Fruit fly (Drosophila melanogaster) S2 (cell line): Measurements from ENCODE around the gene bru2.
A peak's percentile ranks its signal among the peaks of the same experiment; 100 is the strongest.

ENCODE experiments used
- CG8478 ChIP-seq: fragments of >200 bp; optimal IDR thresholded peaks from 2 replicates; lab custom pipeline; 2018
- CTCF ChIP-seq, 2 experiments: fragments of >200 bp; optimal IDR thresholded peaks; 2 replicates each; lab custom pipeline; 2018

The bru2 gene

dm6 chr2L:12365964-12366482 is 22.0 kb downstream of the bru2 start:
- TF ChIP-seq CG8478 (lab: Kevin White, UChicago) (no peak), CTCF (optimal IDR thresholded peaks at IDR 0.05; lab: Kevin White, UChicago) (no peak)

DNA sequence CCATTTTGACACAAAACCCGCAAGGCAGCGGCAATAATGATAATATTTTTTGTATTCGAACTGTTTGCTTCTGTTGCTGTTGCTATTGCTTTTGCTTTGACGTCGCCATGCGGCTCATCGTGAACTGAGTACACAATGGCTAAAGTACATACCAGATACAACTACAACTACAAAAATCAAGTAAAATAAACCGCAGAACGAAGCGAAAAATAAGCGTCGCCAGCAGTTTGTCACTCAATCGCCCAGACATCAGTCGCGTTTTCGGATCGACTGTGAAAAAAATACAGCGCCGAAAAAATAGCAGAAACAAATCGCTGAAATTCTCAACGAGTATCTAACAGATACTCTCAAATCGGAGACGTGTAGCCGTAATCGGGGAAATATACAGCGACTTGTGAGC is 25.6 kb downstream of the bru2 start:
- TF ChIP-seq CG8478 (lab: Kevin White, UChicago) (no peak), CTCF (optimal IDR thresholded peaks at IDR 0.05; lab: Kevin White, UChicago) (no peak)

DNA sequence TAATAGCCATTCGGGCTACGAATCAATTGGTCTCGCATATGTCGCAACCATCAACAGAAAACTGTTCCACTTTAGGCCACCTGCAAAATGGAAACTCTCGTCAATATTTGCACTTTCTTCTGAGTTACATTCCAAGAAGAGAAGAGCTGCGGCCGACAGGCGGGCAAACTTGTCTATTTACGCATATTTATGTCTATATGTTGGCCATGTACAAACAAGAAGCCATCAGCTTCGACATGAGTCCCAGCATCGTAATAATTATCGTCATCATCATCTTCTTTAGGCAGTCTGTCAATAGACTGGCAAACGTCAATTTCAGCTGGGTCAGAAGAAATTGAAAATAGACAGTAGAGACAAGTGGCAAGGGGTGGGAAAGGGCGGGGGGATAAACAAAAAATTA is 27.7 kb downstream of the bru2 start:
- no peak for TF ChIP-seq CTCF (optimal IDR thresholded peaks at IDR 0.05; lab: Kevin White, UChicago)
- no peak for TF ChIP-seq CG8478 (lab: Kevin White, UChicago)

- TF ChIP-seq CTCF (optimal IDR thresholded peaks at IDR 0.05; lab: Kevin White, UChicago) (no peak), CG8478 (lab: Kevin White, UChicago) (no peak)
These were observed 28.4 kb downstream of the bru2 start for dm6 chr2L:12372436-12372835.

DNA sequence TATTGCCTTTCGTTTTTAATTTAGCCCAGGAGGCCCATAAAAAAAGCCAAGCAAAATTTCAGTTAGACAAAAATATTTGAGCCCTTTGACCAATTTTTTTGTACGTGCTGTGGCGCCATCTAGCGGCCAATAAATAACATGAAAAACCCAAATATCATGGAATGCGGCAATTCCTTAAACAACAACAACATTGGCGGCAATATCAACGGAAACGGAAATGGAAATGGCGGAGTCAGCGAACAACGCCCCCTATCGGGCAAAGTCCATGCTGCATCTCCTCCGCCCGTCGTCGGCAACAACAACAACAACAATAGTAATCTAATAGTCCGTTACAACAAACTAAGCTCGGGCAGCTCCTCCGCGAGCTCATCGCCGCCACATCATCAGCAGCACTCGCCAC is 29.5 kb downstream of the bru2 start:
- TF ChIP-seq CG8478 (lab: Kevin White, UChicago) (no peak), CTCF (optimal IDR thresholded peaks at IDR 0.05; lab: Kevin White, UChicago) (peak; percentile 75 to 84)

DNA sequence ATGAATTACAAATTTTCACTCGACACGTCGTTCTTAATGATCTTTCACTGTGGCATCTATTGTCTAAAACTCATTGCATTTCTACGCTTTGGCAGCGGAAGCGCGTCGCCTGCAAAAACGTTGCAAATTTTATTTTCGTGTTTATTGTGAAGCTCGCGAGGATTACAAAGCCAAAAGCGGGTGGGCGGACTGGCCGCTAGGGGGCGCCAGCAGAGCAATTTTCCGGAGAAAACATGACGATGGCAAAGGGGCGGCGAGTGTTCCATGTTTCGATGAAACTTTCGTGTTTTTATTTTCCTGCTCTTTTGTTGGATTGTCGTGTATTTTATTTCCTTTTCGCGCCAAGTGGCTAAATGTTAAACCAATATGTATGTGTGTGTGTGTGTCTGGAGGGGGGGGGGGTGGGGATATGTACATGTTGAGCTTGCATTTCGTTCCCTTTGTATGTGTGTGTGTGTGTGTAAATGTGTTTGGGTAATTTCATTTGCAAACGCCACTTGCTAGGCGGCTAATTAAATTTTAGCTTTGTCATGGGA is 30.6 kb downstream of the bru2 start:
- no peak for TF ChIP-seq CG8478 (lab: Kevin White, UChicago)
- TF ChIP-seq CTCF (optimal IDR thresholded peaks at IDR 0.05; lab: Kevin White, UChicago): peak; percentile 64 to 71

dm6 chr2L:12392406-12392805 is 48.4 kb downstream of the bru2 start:
- TF ChIP-seq CG8478 (lab: Kevin White, UChicago) (no peak), CTCF (optimal IDR thresholded peaks at IDR 0.05; lab: Kevin White, UChicago) (no peak)

DNA sequence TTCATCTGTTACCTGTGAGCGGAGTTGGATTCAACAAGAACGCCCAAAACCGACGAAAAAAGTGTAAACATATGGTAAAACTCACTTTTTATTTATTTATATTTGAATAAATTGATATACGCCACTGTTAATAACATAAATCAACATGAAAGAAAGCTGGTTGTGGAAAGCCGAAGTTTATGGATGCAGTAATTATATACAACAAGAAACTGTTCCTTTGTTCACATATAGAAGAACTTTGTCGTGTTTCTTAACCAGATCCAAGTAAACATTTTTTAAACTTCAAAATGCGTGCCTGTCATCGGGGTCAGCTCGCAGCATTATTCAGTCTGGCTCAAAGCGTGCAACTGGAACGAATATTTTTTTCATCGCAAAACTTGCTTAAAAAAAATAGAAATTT is 54.0 kb downstream of the bru2 start, which contains the start of gene Pkd2:
Gene Pkd2 (plus strand): TSS at position 301 of the 400 bp plus-strand sequence.
- TF ChIP-seq CTCF (optimal IDR thresholded peaks at IDR 0.05; lab: Kevin White, UChicago) (no peak), CG8478 (lab: Kevin White, UChicago) (no peak)

DNA sequence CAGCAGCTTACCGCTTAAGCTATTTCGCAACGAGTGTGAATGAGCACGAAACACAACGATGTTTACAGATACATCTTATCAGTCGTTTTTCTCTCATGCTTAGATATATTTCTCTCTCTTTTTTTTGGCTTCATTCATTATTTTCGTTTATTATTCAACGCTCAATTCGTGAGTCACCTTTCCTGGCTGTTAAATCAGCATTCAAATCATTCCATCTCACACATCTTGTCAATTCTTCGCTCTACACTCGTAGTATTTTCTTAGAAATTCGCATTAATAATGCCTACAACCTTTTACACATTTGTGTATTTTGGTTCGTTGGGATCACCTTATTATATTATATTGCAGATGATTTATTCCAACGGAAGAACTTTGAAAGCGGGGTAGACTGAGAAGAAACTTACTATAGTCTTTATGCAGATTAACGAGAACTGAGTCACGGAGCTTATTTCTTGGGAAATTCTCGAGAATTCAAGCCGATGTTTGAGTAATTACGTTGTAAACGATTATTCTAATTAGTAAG is 60.6 kb downstream of the bru2 start:
- TF ChIP-seq CG8478 (lab: Kevin White, UChicago): no peak
- TF ChIP-seq CTCF (optimal IDR thresholded peaks at IDR 0.05; lab: Kevin White, UChicago): no peak

DNA sequence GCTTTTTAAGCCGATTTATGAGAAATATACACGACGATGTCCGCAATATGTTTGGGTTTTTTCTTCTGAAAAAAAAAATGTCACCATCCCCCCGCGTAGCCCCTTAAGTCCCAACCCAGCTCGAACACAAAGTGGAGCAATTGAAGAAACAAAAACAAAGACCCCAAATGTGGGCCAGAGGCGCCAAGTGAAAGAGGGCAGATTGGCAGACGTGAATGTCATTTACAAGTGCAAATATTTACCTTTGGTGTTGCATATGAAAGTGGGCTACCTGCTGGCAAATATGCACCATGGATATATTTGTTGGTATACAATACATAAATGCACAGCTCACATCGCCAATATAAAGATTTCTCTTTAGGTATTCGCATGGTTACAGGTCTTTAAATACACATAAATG is 66.7 kb downstream of the bru2 start:
- TF ChIP-seq CG8478 (lab: Kevin White, UChicago) (no peak), CTCF (optimal IDR thresholded peaks at IDR 0.05; lab: Kevin White, UChicago) (no peak)

- TF ChIP-seq CTCF (optimal IDR thresholded peaks at IDR 0.05; lab: Kevin White, UChicago) (no peak), CG8478 (lab: Kevin White, UChicago) (no peak)
These were observed 69.9 kb downstream of the bru2 start for dm6 chr2L:12413899-12414298.

DNA sequence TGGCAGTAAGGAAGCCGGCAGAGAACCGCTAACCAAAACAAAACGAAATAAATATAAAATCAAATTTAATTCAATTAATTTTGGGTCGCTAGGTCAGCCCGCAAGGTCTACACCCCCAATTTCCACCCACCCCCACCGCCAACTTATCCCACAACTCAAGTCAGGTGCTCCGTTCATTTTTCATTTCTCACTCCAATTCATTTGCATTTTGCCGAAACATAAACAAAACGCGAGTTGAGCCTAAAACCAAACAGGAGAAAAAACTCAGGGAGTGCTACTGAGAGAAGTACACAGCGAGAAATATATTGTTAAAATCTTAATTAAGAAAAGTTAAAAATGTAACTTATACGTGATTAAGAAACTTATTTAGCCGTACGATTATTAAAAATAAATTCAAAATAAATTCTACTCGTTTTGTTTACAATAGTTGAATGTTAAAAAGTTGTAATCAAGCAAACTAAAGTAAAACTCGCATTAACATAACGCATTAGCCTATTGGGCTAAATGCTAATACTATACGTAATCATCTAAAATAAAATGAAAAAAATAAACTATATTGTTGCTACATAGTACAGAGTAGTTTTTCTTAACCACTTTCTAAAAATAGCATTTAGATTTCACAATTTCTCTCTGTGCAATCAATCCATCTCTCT is 71.6 kb downstream of the bru2 start:
- TF ChIP-seq CG8478 (lab: Kevin White, UChicago) (no peak), CTCF (optimal IDR thresholded peaks at IDR 0.05; lab: Kevin White, UChicago) (no peak)

DNA sequence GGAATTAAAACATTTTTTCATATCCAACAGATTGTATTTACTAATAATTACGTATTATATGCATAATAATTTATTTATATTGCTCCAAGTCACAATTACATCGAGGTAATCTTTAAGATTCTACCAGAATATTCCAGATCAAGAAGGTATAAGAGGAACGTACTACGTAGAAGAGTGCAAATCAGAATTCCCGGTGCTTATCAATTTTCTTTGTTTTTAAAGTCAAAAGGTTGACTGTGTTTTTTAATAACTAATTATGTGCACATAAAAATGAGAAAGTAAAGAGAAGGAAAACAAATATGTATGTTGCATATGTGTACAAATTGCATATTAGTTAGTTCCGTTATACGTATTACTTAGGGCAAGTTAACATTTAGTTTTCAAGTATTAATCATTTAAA is 77.2 kb downstream of the bru2 start:
- no peak for TF ChIP-seq CG8478 (lab: Kevin White, UChicago)
- TF ChIP-seq CTCF (optimal IDR thresholded peaks at IDR 0.05; lab: Kevin White, UChicago): no peak

DNA sequence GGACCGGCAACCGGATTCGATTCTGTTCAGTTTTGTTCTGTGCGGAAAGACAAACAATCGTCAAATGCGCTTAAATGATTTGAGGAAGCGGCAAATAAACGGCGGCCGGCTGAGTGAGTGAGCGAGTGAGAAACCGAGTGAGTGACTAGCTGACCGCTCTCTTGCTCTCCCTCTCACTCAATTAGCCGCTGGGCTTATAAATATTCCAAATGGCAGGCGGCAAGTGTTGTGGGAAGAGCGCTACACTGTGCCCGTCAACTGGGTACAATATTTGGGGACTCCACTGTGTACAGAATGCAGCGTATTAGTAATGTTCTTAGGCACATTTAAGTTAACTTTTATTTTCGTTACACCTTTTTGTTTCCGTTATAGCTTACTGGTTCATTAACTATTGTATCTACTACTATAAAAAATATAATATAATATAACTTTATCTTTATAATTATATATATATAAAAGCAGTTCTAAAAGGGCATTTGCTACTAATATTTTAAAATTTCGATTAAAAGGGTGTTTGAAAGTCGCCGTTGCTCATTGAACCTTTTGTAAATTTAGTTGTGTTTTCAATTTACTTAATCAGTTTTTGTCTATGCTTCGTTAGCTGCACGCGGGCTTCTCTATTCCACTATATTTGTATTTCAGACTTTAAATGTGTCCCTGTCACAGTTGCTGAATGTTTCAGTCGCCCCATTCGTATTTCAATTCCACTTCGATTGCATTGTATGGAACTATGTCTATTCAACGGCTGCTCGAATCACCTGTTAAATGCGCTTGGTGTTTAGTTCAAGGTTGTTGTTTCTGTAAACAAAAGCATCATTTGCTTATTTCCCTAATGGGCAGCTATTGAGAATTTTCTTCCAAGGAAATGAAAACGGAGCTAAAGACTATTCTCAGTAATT is 78.0 kb downstream of the bru2 start:
- TF ChIP-seq CTCF (optimal IDR thresholded peaks at IDR 0.05; lab: Kevin White, UChicago) (no peak), CG8478 (lab: Kevin White, UChicago) (no peak)
